Fruit fly (Drosophila melanogaster): ENCODE measurements around the gene Mec2.
A peak's percentile ranks its signal among the peaks of the same experiment; 100 is the strongest.

The Mec2 gene

DNA sequence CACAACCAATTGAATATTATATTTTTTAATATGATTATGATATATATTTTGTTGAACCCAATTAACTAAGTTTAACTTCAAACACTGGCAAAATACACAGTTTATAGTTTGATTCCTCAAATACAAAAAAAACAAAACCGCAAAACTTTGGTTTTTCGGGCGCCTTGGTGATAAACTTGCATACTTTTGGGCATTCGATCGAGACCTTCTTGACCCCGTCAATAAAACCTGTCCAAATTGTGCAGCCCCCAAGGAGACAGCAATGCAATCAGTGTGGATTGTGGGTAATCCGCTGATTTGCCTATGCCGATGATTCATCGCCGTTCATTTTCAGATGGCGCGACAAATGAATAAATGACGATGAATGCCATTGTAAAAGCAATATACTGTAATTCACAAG is 30.4 kb upstream of the Mec2 start:
- TF ChIP-seq Rel (GFP tag; optimal IDR thresholded peaks at IDR 0.05) = no peak
- TF ChIP-seq Rel (tag; optimal IDR thresholded peaks at IDR 0.05) = peak; percentile 25
- TF ChIP-seq Vsx2 (GFP tag; optimal IDR thresholded peaks at IDR 0.05; ENCODE audit: partially characterized antibody) = no peak

DNA sequence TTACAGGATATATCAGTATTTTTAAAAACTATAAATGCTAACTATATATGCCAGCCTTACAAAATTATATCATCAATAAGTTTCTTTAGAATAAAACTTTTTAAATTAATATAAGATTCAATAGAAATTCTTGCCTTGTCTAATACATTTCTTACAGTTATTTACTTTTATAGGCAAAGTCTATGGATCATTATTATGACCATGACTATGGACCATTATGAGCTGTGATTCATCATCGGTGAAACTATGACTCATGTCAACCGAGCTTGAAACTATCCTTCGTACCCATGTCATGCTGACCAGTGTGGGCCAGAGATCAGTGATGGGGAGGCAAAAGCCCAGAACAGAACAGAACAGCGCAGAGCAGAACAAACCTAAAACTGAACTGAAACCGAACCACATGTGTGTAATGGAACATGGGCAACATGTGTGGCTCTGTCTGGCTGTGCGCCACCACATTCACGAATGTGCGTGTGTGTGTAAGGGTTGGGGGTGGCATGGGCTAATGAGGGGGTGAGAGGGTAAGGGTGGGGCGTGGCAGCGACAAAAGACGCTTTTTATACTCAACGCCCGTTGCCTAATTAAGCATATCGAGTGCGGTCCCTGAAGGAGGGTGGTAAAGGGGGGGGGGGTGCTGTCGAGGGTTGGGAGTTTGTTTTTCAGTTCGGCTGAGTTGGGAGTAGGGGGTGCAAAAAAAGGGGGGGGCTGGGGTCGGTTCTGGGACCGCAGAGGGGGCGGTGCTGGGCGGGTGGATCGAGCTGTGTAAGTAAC is 29.1 kb upstream of the Mec2 start:
- TF ChIP-seq CrebA (GFP tag; optimal IDR thresholded peaks at IDR 0.05; ENCODE audit: borderline replicate concordance) (no peak), CG9705 (GFP tag; optimal IDR thresholded peaks at IDR 0.05) (no peak), Dfd (GFP tag; optimal IDR thresholded peaks at IDR 0.05) (peak; percentile 81)

DNA sequence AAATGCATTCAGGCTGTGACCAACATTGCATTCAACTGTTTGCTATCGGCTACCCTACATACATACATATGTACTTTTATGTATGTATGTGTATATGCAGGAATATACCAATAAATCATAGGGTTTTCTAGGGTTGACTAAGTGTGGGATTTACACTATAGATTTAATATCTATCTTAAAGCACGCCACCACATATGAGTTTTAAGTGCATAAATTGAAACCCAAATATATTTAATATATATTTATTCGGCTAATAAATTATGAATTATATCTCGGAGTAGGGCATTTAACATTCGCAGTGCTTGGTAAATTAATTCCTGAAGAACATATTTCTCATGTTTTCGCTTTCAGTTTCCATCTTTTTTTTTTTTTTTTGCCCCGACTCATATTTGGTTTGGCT is 27.9 kb upstream of the Mec2 start:
- TF ChIP-seq Sp1 (GFP tag; optimal IDR thresholded peaks at IDR 0.05) (peak; percentile 83), fru (GFP tag; optimal IDR thresholded peaks at IDR 0.05) (peak; percentile 52), dmrt93B (GFP tag; optimal IDR thresholded peaks at IDR 0.05) (peak; percentile 34), sv (GFP tag; optimal IDR thresholded peaks at IDR 0.05) (no peak), psq (GFP tag; optimal IDR thresholded peaks at IDR 0.05) (peak; percentile 51), ey (GFP tag; optimal IDR thresholded peaks at IDR 0.05) (peak; percentile 41), GATAd (GFP tag; optimal IDR thresholded peaks at IDR 0.05) (no peak), h (GFP tag; optimal IDR thresholded peaks at IDR 0.05) (peak; percentile 41), Hr83 (GFP tag; optimal IDR thresholded peaks at IDR 0.05; ENCODE audit: poor library complexity, severe bottlenecking) (no peak), dl (GFP tag; optimal IDR thresholded peaks at IDR 0.05; ENCODE audit: insufficient read depth in 1 of 2, partially characterized antibody in 2 of 2) (no peak), foxo (GFP tag; optimal IDR thresholded peaks at IDR 0.05) (peak in 1 of 2 experiments; percentile 64), rgr (GFP tag; optimal IDR thresholded peaks at IDR 0.05) (peak; percentile 67), br (GFP tag; optimal IDR thresholded peaks at IDR 0.05) (peak; percentile 3), HLH106 (tag; optimal IDR thresholded peaks at IDR 0.05) (peak; percentile 64), Dif (GFP tag; optimal IDR thresholded peaks at IDR 0.05; ENCODE audit: partially characterized antibody) (no peak), Hnf4 (GFP tag; optimal IDR thresholded peaks at IDR 0.05) (peak; percentile 3), OdsH (GFP tag; optimal IDR thresholded peaks at IDR 0.05) (peak; percentile 54), CG9705 (GFP tag; optimal IDR thresholded peaks at IDR 0.05) (peak; percentile 23)

DNA sequence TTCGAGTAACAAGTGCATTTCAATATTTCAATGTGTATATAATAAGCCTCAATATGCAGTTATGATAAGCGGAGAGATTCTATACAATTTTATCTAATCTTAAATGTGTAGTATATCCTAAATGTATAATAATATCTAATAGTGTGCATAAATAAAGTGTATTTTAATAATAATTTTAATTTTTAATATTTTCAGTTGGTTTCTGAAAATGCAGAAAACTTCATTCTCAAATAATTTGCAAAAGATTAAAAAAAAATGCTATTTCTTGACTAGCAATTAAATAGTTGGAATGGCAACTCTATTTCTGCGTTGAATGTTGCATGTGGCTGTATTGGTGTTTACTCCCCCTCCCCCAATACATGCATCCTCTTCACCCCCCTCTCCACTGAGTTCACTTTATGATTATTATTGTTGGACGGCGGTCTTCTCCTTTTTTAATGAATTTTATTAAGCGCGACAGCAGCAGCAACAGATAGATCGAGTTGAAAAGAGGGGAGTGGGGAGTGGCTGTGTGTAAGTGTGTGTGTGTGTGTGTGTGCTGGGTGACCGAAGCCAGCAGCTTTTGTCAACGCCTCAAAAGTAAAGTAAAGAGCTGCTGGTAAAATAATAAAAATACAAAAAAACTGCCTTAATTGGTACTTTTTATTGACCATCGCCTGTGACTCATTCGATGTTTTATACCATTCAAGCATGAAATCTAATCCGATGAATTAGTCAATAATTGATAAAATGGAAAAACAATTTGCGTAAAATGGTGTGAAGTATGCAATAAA is 27.0 kb upstream of the Mec2 start:
- no peak for TF ChIP-seq OdsH (GFP tag; optimal IDR thresholded peaks at IDR 0.05)
- TF ChIP-seq Vsx2 (GFP tag; optimal IDR thresholded peaks at IDR 0.05; ENCODE audit: partially characterized antibody) = no peak
- no peak for TF ChIP-seq N (GFP tag; optimal IDR thresholded peaks at IDR 0.05)
- peak; percentile 25 for TF ChIP-seq HLH106 (tag; optimal IDR thresholded peaks at IDR 0.05)
- peak; percentile 41 for TF ChIP-seq Myc (optimal IDR thresholded peaks at IDR 0.05)
- TF ChIP-seq psq (GFP tag; optimal IDR thresholded peaks at IDR 0.05) = peak; percentile 23
- no peak for TF ChIP-seq dmrt93B (GFP tag; optimal IDR thresholded peaks at IDR 0.05)
- peak; percentile 57 for TF ChIP-seq Sp1 (GFP tag; optimal IDR thresholded peaks at IDR 0.05)
- no peak for TF ChIP-seq br (GFP tag; optimal IDR thresholded peaks at IDR 0.05)

DNA sequence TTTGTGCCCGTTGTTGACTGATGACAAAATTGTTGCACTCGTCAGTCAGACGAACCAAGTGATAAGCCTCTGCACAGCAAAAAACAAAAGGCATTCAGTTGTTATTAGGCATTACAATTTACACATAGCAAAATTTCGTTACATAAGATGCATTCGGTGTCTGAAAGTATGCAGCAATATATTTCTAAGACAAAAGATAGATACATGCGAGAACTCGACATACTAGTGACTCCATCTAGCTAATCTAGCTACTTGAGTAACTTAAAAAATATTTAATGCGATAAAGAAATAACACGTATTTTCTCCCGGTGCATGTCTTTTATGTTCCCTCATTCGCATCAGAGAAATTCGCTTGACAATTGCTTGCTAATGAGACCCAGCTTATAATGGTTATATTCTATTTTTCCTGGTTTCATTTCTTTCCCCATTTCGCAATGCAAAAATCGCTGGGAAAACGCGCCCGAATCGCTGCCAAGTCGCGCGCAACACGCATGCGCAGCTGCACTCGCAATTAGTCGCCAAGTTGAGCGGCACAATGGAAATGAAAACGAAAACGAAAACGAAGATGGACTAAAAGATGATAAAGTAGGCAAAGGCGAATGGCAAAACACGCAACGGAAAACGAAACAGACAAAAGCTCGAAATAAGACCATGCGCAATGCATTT is 25.5 kb upstream of the Mec2 start:
- TF ChIP-seq Hr78 (GFP tag; optimal IDR thresholded peaks at IDR 0.05) (no peak), brk (GFP tag; optimal IDR thresholded peaks at IDR 0.05) (no peak), fru (GFP tag; optimal IDR thresholded peaks at IDR 0.05) (peak; percentile 55), Sp1 (GFP tag; optimal IDR thresholded peaks at IDR 0.05) (peak; percentile 54), tai (GFP tag; optimal IDR thresholded peaks at IDR 0.05) (no peak), Abd-B (GFP tag; optimal IDR thresholded peaks at IDR 0.05) (no peak), foxo (GFP tag; optimal IDR thresholded peaks at IDR 0.05) (peak in 1 of 2 experiments; percentile 29), CG32264 (GFP tag; optimal IDR thresholded peaks at IDR 0.05) (peak; percentile 35), CrebA (GFP tag; optimal IDR thresholded peaks at IDR 0.05; ENCODE audit: borderline replicate concordance) (no peak), rgr (GFP tag; optimal IDR thresholded peaks at IDR 0.05) (peak; percentile 63), GATAd (GFP tag; optimal IDR thresholded peaks at IDR 0.05) (no peak), woc (GFP tag; optimal IDR thresholded peaks at IDR 0.05) (peak; percentile 37), Dif (GFP tag; optimal IDR thresholded peaks at IDR 0.05; ENCODE audit: partially characterized antibody) (no peak), Mio (GFP tag; optimal IDR thresholded peaks at IDR 0.05) (no peak), dsf (GFP tag; optimal IDR thresholded peaks at IDR 0.05; ENCODE audit: borderline replicate concordance) (no peak), br (GFP tag; optimal IDR thresholded peaks at IDR 0.05) (peak; percentile 58), N (GFP tag; optimal IDR thresholded peaks at IDR 0.05) (no peak), pan (optimal IDR thresholded peaks at IDR 0.05) (no peak), dmrt93B (GFP tag; optimal IDR thresholded peaks at IDR 0.05) (no peak), Hr83 (GFP tag; optimal IDR thresholded peaks at IDR 0.05; ENCODE audit: poor library complexity, severe bottlenecking) (no peak), usp (GFP tag; optimal IDR thresholded peaks at IDR 0.05) (no peak), lola (GFP tag; optimal IDR thresholded peaks at IDR 0.05) (no peak), Vsx2 (GFP tag; optimal IDR thresholded peaks at IDR 0.05; ENCODE audit: partially characterized antibody) (no peak), sv (GFP tag; optimal IDR thresholded peaks at IDR 0.05) (no peak), Myc (optimal IDR thresholded peaks at IDR 0.05) (no peak), OdsH (GFP tag; optimal IDR thresholded peaks at IDR 0.05) (peak; percentile 17), ey (GFP tag; optimal IDR thresholded peaks at IDR 0.05) (peak; percentile 57)
